Worm (Caenorhabditis elegans) whole organism, L2 larva: Measurements from ENCODE around the gene clc-29.

Source experiments
- F13H6.1 ChIP-seq: sonication (generic microtip); optimal IDR thresholded peaks from 2 replicates; lab custom pipeline; 2016; ENCODE audit warnings: missing genetic modification characterization, missing compliant biosample characterization
- R02D3.7 ChIP-seq: fragments of 150-350 bp; optimal IDR thresholded peaks from 2 replicates; lab custom pipeline; 2014; ENCODE audit warnings: missing biosample characterization, missing genetic modification characterization
- ZK546.5 ChIP-seq: sonication (generic microtip); optimal IDR thresholded peaks from 2 replicates; lab custom pipeline; 2017; ENCODE audit warnings: missing biosample characterization, missing genetic modification characterization
- alr-1 ChIP-seq: fragments of 150-350 bp; optimal IDR thresholded peaks from 2 replicates; lab custom pipeline; 2014; ENCODE audit warnings: missing biosample characterization, missing genetic modification characterization
- aly-2 ChIP-seq: fragments of 150-350 bp; optimal IDR thresholded peaks from 2 replicates; lab custom pipeline; 2014; ENCODE audit warnings: missing biosample characterization, missing genetic modification characterization
- ama-1 ChIP-seq: fragments of 150-350 bp; optimal IDR thresholded peaks from 2 replicates; lab custom pipeline; 2018; ENCODE audit warnings: inconsistent platforms
- blmp-1 ChIP-seq: sonication (generic microtip); optimal IDR thresholded peaks from 2 replicates; lab custom pipeline; 2017; ENCODE audit warnings: missing genetic modification characterization, mild to moderate bottlenecking, missing compliant biosample characterization, antibody characterized with exemption, moderate library complexity; ENCODE audit not compliant: insufficient read depth
- ceh-16 ChIP-seq: fragments of 150-350 bp; optimal IDR thresholded peaks from 2 replicates; lab custom pipeline; 2014; ENCODE audit warnings: missing biosample characterization, missing genetic modification characterization
- ceh-82 ChIP-seq: fragments of 150-350 bp; optimal IDR thresholded peaks from 2 replicates; lab custom pipeline; 2014; ENCODE audit warnings: missing biosample characterization, missing genetic modification characterization
- dmd-4 ChIP-seq: sonication (generic microtip); optimal IDR thresholded peaks from 2 replicates; lab custom pipeline; 2017; ENCODE audit warnings: missing biosample characterization, missing genetic modification characterization
- egl-27 ChIP-seq: sonication (generic microtip); optimal IDR thresholded peaks from 3 replicates; lab custom pipeline; 2017; ENCODE audit warnings: missing biosample characterization, missing genetic modification reagents, missing genetic modification characterization
- elt-1 ChIP-seq: fragments of 150-350 bp; optimal IDR thresholded peaks from 2 replicates; lab custom pipeline; 2014; ENCODE audit warnings: missing biosample characterization, missing genetic modification characterization
- fos-1 ChIP-seq: fragments of 150-350 bp; optimal IDR thresholded peaks from 2 replicates; lab custom pipeline; 2014; ENCODE audit warnings: missing biosample characterization, missing genetic modification characterization
- gmeb-1 ChIP-seq: fragments of 150-350 bp; optimal IDR thresholded peaks from 2 replicates; lab custom pipeline; 2014; ENCODE audit warnings: missing biosample characterization, missing genetic modification characterization
- lin-11 ChIP-seq: fragments of 150-350 bp; sonication (generic microtip); optimal IDR thresholded peaks from 2 replicates; lab custom pipeline; 2014; ENCODE audit warnings: missing biosample characterization, missing genetic modification characterization, inconsistent platforms, mixed read lengths
- lin-13 ChIP-seq: fragments of 150-350 bp; optimal IDR thresholded peaks from 2 replicates; lab custom pipeline; 2014; ENCODE audit warnings: missing biosample characterization, missing genetic modification reagents, missing genetic modification characterization
- lin-39 ChIP-seq: fragments of 150-350 bp; optimal IDR thresholded peaks from 2 replicates; lab custom pipeline; 2014; ENCODE audit warnings: missing biosample characterization, missing genetic modification reagents, missing genetic modification characterization
- lsy-2 ChIP-seq, 2 experiments: fragments of 150-350 bp in 1 of 2; sonication (generic microtip) in 1 of 2; optimal IDR thresholded peaks; 2 replicates each; lab custom pipeline; 2014 to 2017; ENCODE audit warnings: missing biosample characterization in 2 of 2, missing genetic modification characterization in 2 of 2
- mab-5 ChIP-seq: fragments of 150-350 bp; optimal IDR thresholded peaks from 2 replicates; lab custom pipeline; 2014; ENCODE audit warnings: missing biosample characterization, missing genetic modification characterization
- mbf-1 ChIP-seq: sonication (generic microtip); optimal IDR thresholded peaks from 2 replicates; lab custom pipeline; 2017; ENCODE audit warnings: missing biosample characterization, missing genetic modification characterization
- nhr-10 ChIP-seq: sonication (generic microtip); optimal IDR thresholded peaks from 2 replicates; lab custom pipeline; 2017; ENCODE audit warnings: missing biosample characterization, missing genetic modification characterization
- nhr-11 ChIP-seq: fragments of 150-350 bp; optimal IDR thresholded peaks from 2 replicates; lab custom pipeline; 2014; ENCODE audit warnings: missing biosample characterization, missing genetic modification characterization
- nhr-12 ChIP-seq: fragments of 150-350 bp; optimal IDR thresholded peaks from 2 replicates; lab custom pipeline; 2014; ENCODE audit warnings: missing biosample characterization, missing genetic modification characterization
- nhr-129 ChIP-seq: fragments of 150-350 bp; optimal IDR thresholded peaks from 2 replicates; lab custom pipeline; 2014; ENCODE audit warnings: missing biosample characterization, missing genetic modification characterization
- nhr-21 ChIP-seq: fragments of 150-350 bp; optimal IDR thresholded peaks from 2 replicates; lab custom pipeline; 2014; ENCODE audit warnings: missing biosample characterization, missing genetic modification characterization
- nhr-23 ChIP-seq: fragments of 150-350 bp; optimal IDR thresholded peaks from 2 replicates; lab custom pipeline; 2014; ENCODE audit warnings: missing biosample characterization, missing genetic modification reagents, missing genetic modification characterization
- nhr-237 ChIP-seq: fragments of 150-350 bp; optimal IDR thresholded peaks from 2 replicates; lab custom pipeline; 2014; ENCODE audit warnings: missing biosample characterization, missing genetic modification characterization
- nhr-25 ChIP-seq: fragments of 150-350 bp; sonication (generic microtip); optimal IDR thresholded peaks from 3 replicates; lab custom pipeline; 2014; ENCODE audit warnings: missing biosample characterization, missing genetic modification characterization
- nhr-6 ChIP-seq: fragments of 150-350 bp; optimal IDR thresholded peaks from 2 replicates; lab custom pipeline; 2014; ENCODE audit warnings: missing biosample characterization, missing genetic modification characterization
- nhr-77 ChIP-seq: fragments of 150-350 bp; optimal IDR thresholded peaks from 2 replicates; lab custom pipeline; 2014; ENCODE audit warnings: missing biosample characterization, missing genetic modification characterization
- peb-1 ChIP-seq: fragments of 150-350 bp; optimal IDR thresholded peaks from 2 replicates; lab custom pipeline; 2014; ENCODE audit warnings: missing biosample characterization, missing genetic modification characterization
- sem-4 ChIP-seq: fragments of 150-350 bp; optimal IDR thresholded peaks from 2 replicates; lab custom pipeline; 2014; ENCODE audit warnings: missing biosample characterization, missing genetic modification reagents, missing genetic modification characterization
- skn-1 ChIP-seq: sonication (generic microtip); optimal IDR thresholded peaks from 2 replicates; lab custom pipeline; 2017; ENCODE audit warnings: missing biosample characterization, missing genetic modification characterization
- sma-3 ChIP-seq: sonication (generic microtip); optimal IDR thresholded peaks from 2 replicates; lab custom pipeline; 2016; ENCODE audit warnings: missing genetic modification reagents, missing genetic modification characterization, missing compliant biosample characterization
- unc-39 ChIP-seq: fragments of 150-350 bp; optimal IDR thresholded peaks from 2 replicates; lab custom pipeline; 2014; ENCODE audit warnings: missing biosample characterization, missing genetic modification characterization
- unc-55 ChIP-seq: fragments of 150-350 bp; sonication (generic microtip); optimal IDR thresholded peaks from 3 replicates; lab custom pipeline; 2014; ENCODE audit warnings: missing biosample characterization, missing genetic modification reagents, missing genetic modification characterization
- zag-1 ChIP-seq: fragments of 150-350 bp; optimal IDR thresholded peaks from 2 replicates; lab custom pipeline; 2014; ENCODE audit warnings: missing biosample characterization, missing genetic modification characterization
- ztf-1 ChIP-seq: fragments of 200-800 bp; sonication (Bioruptor generic); conservative IDR thresholded peaks from 2 replicates; pipeline ENCODE4 v1.3.6; 2022; ENCODE audit warnings: missing genetic modification characterization, missing compliant biosample characterization
- ztf-11 ChIP-seq: sonication (generic microtip); optimal IDR thresholded peaks from 2 replicates; lab custom pipeline; 2017; ENCODE audit warnings: missing biosample characterization, missing genetic modification characterization
- ztf-4 ChIP-seq: fragments of 150-350 bp; optimal IDR thresholded peaks from 2 replicates; lab custom pipeline; 2014; ENCODE audit warnings: missing biosample characterization, missing genetic modification characterization

The clc-29 gene

DNA sequence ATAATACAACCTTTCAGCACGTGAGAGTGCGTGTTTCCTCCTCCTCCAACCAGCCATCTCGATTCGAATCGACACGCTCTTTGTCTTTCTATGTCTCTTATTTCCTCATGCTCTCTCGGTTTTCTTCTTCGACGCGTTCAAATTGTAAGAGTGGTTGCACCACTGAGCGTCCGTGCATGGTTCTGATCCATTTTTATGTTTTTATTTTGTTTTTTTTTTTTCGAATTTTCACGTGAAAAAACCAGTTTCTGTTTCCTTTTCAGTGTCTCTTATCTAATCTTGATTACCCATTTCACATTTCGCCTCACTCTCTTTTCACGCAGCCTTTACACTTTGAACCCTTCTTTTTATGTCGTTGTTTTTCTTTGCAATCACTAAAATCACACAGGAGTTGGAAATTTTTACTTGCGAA is 23.1 kb upstream of the clc-29 start (continued):
- TF ChIP-seq nhr-21 (tag; lab: Kevin White, UChicago) (peak; percentile 53), blmp-1 (peak; percentile 52), ztf-11 (no peak)

DNA sequence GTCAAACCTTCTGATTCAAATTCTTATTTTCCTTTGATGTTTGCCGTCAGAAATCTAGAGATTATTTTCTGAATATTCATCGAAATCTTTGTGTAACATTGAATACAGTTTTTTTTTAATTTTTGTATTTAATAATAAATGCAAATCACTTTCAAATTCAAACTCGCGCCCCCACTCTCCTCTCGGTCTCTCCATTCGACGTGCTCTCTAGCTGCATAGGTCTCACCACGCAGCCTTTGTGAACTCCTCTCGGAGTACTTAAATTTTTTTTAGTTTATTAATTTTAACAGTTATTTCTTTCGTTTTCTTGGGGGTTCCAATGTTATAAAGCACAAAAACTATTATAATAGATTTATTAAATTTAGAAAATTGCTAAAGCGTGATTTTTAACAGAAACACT is 22.5 kb upstream of the clc-29 start:
- TF ChIP-seq sem-4 (tag; lab: Kevin White, UChicago) = no peak
- no peak for TF ChIP-seq sma-3 (GFP tag; lab: Kevin White, UChicago)
- TF ChIP-seq unc-55 (GFP tag; lab: Kevin White, UChicago) = peak; percentile 16
- TF ChIP-seq ztf-11 = no peak
- no peak for TF ChIP-seq lsy-2 (tag; optimal IDR thresholded peaks at IDR 0.05; lab: Kevin White, UChicago)

DNA sequence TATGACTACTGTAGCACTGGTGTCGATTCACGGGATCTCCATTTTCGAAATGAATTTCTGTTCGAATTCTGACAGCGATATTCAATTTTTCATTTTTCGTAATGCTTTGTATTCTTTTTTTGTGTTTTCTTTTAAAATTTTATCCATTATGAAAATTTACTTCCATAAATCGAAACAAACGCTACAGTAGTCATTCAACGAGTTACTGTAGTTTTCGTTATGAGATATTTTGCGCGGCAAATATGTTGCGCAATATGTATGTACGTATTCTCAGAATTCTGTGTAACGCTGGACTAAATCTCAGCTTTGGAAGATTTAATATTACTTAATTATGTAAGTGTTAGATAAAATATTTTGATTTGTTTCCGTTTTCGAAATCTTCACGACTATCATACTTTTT is 21.4 kb upstream of the clc-29 start:
- no peak for TF ChIP-seq nhr-12 (tag; lab: Kevin White, UChicago)
- TF ChIP-seq nhr-77 (tag; lab: Kevin White, UChicago) = no peak
- no peak for TF ChIP-seq sma-3 (GFP tag; lab: Kevin White, UChicago)
- TF ChIP-seq nhr-11 (tag; lab: Kevin White, UChicago) = no peak
- TF ChIP-seq gmeb-1 = no peak
- TF ChIP-seq lin-11 (tag; lab: Kevin White, UChicago) = no peak
- TF ChIP-seq nhr-10 = no peak
- no peak for TF ChIP-seq alr-1 (tag; lab: Kevin White, UChicago)
- TF ChIP-seq lsy-2 (tag; optimal IDR thresholded peaks at IDR 0.05; lab: Kevin White, UChicago) = no peak
- TF ChIP-seq, all 48 proteins: peak for 0

DNA sequence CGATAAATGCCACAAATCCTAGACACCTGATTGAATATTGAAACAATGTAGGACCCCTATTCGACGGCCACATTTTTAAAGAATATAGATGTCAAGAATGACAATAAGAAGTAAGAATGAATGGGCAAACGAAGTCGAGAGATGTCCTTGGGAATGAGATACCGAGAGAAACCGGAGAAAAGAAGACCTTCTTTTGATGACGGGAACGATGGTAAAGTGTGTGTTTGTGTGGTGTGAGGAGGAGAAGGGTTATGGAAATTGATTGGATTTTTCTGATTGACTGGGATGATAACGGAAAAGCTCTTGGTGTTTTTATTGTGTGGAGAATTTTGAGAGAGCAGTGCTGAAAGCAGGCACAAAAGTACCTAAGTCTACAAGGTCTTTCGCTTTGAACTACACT is 20.9 kb upstream of the clc-29 start, which contains the start of gene R05D3.9:
TSS of gene R05D3.9 (minus strand) at position 101 of the 400 bp plus-strand sequence.
- no peak for TF ChIP-seq ceh-16 (tag; lab: Kevin White, UChicago)
- TF ChIP-seq ama-1 (lab: Kevin White, UChicago) = no peak
- TF ChIP-seq R02D3.7 (tag; lab: Kevin White, UChicago) = no peak
- no peak for TF ChIP-seq egl-27 (tag; lab: Kevin White, UChicago)
- no peak for TF ChIP-seq nhr-129
- TF ChIP-seq lin-11 (tag; lab: Kevin White, UChicago) = no peak
- no peak for TF ChIP-seq mbf-1 (tag; lab: Kevin White, UChicago)
- no peak for TF ChIP-seq skn-1 (tag; lab: Kevin White, UChicago)
- TF ChIP-seq nhr-237 (tag; lab: Kevin White, UChicago) = no peak
- TF ChIP-seq ztf-1 (GFP tag; lab: Robert Waterston, UW) = no peak
- no peak for TF ChIP-seq peb-1 (tag; lab: Kevin White, UChicago)
- TF ChIP-seq nhr-21 (tag; lab: Kevin White, UChicago) = no peak
- TF ChIP-seq sem-4 (tag; lab: Kevin White, UChicago) = no peak
- no peak for TF ChIP-seq lin-39 (tag; lab: Kevin White, UChicago)
- no peak for TF ChIP-seq ztf-11
- TF ChIP-seq nhr-23 (tag; lab: Kevin White, UChicago) = no peak
- no peak for TF ChIP-seq nhr-11 (tag; lab: Kevin White, UChicago)

DNA sequence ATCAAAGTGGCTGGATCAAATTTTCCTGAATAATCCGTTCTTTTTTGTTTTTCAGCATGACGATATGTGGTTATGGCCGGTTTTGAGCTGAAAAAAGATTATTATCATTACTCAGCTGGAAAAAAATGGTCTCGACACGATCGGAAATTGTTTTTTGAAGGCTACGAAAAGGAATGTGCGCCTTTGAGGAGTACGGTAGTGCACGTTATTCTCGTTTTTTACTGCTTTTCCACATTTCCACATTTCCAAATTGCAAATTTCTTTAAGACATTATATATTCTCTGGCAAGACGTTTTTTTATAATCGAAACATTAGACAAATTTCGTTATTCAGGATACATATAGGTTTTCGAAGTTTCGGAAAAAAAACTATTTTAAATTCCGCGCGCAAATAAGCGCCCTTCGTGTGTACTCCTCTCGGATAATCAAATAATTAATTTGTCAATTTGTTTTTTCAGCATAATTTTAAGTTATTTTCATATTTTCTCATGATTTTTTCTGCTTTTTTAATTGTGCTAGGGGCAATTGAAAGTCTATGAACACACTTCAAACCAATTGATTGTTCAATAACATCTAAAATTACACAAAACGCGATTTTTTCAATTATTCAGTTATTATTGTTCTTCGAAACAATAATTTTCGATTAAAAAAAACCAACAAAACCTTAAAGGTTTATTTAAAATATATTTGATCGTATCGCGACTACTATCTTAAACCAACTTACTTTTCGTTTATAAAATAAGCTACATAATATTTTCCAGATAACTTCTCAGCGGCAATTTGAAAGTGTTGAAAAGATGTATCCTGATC is 15.7 kb upstream of the clc-29 start, which contains the start of gene R05D3.3:
TSS of gene R05D3.3 (plus strand) at position 759 of the 809 bp plus-strand sequence.
- TF ChIP-seq dmd-4 = no peak
- TF ChIP-seq unc-39 = no peak
- TF ChIP-seq nhr-77 (tag; lab: Kevin White, UChicago) = no peak
- TF ChIP-seq lsy-2 (tag; optimal IDR thresholded peaks at IDR 0.05; lab: Kevin White, UChicago) = no peak
- no peak for TF ChIP-seq sma-3 (GFP tag; lab: Kevin White, UChicago)
- no peak for TF ChIP-seq nhr-25
- no peak for TF ChIP-seq ztf-4 (tag; lab: Kevin White, UChicago)
- TF ChIP-seq, all 48 proteins: peak for 0

DNA sequence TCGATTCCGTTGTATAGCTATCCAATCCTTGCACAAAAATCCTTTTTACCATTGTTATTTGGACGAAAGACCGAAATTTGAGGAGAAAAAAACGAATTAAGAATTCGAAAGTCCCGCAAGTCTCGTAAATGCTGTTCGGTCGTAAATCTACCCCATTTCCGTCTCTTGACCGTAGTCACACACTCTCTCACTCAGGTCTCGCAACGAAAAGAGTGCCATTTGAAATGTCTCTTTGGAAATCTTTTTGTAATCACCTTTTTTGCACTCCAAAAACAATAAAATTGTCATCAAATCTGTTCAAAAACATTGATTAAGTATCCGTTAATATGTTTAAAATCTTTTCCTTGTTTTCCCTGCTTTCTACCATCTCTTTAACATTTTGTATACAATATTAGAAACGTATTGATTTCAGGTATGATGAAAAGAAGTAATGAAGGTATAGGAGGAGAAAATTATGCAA is 10.5 kb upstream of the clc-29 start, which contains the start of the genes R05D3.8 and rfp-1:
TSS of gene R05D3.8 (minus strand) at position 115 of the 460 bp plus-strand sequence.
TSS of gene rfp-1 (plus strand) at position 410 of the 460 bp plus-strand sequence.
- TF ChIP-seq fos-1 (tag; lab: Kevin White, UChicago) (peak; percentile 72), ceh-16 (tag; lab: Kevin White, UChicago) (peak; percentile 34), R02D3.7 (tag; lab: Kevin White, UChicago) (peak; percentile 97), zag-1 (tag; lab: Kevin White, UChicago) (peak; percentile 24), unc-55 (GFP tag; lab: Kevin White, UChicago) (peak; percentile 92), lin-11 (tag; lab: Kevin White, UChicago) (peak; percentile 63), nhr-21 (tag; lab: Kevin White, UChicago) (peak; percentile 65), nhr-6 (tag; lab: Kevin White, UChicago) (peak; percentile 34), lsy-2 (tag; optimal IDR thresholded peaks at IDR 0.05; lab: Kevin White, UChicago) (peak; percentile 97 to 99), lin-13 (GFP tag; lab: Kevin White, UChicago) (peak; percentile 87), ceh-82 (no peak), F13H6.1 (tag; lab: Kevin White, UChicago) (peak; percentile 44), peb-1 (tag; lab: Kevin White, UChicago) (no peak), lin-39 (tag; lab: Kevin White, UChicago) (no peak), aly-2 (no peak), elt-1 (no peak), ZK546.5 (tag; lab: Kevin White, UChicago) (peak; percentile 44), mab-5 (tag; lab: Kevin White, UChicago) (peak; percentile 63), ama-1 (lab: Kevin White, UChicago) (peak; percentile 67)
